Worm (Caenorhabditis elegans): ENCODE measurements around the gene klp-18.

Gene klp-18

ce11 chrIV:7047762-7048178, 7.8 kb downstream of the klp-18 start:
- TF ChIP-seq W03F9.2 (tag; optimal IDR thresholded peaks at IDR 0.05) (no peak), him-1 (tag; optimal IDR thresholded peaks at IDR 0.05) (no peak), dao-5 (tag; optimal IDR thresholded peaks at IDR 0.05) (no peak)

ce11 chrIV:7048637-7049245, 8.7 kb downstream of the klp-18 start:
- TF ChIP-seq him-1 (tag; optimal IDR thresholded peaks at IDR 0.05) (no peak), dao-5 (tag; optimal IDR thresholded peaks at IDR 0.05) (no peak), W03F9.2 (tag; optimal IDR thresholded peaks at IDR 0.05) (no peak)

DNA sequence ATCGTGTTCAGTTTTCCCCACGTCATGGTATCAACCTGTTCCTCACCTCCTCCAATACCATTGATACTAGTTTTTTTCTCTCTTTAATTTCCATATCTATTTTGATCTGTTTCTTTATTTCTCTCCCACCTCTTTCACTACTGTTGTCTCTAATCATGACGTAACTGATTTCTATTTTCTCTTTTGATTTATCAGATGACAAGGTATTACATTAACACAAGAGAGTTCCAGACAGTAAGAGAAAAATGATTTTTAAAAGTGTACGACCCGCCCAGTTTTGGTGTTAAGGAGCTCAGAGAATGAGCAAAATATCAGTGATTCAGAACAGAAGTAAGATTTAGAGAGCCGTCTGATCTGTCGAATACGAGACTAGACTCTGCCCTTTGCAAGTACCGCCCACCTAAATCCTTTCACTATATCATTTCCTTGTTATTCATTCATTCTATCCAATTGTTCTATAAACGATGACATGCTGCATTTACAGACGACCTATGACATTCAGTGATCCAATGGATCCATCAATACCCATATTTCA, 9.7 kb downstream of the klp-18 start, which contains the start of gene nhr-105:
nhr-105 (plus strand) TSS at position 485 of the 535 bp plus-strand sequence.
- TF ChIP-seq W03F9.2 (tag; optimal IDR thresholded peaks at IDR 0.05) (no peak), dao-5 (tag; optimal IDR thresholded peaks at IDR 0.05) (no peak), him-1 (tag; optimal IDR thresholded peaks at IDR 0.05) (no peak)

- no peak for TF ChIP-seq dao-5 (tag; optimal IDR thresholded peaks at IDR 0.05)
- no peak for TF ChIP-seq W03F9.2 (tag; optimal IDR thresholded peaks at IDR 0.05)
- TF ChIP-seq him-1 (tag; optimal IDR thresholded peaks at IDR 0.05) = no peak
These were observed 11.5 kb downstream of the klp-18 start for ce11 chrIV:7051515-7051914.

DNA sequence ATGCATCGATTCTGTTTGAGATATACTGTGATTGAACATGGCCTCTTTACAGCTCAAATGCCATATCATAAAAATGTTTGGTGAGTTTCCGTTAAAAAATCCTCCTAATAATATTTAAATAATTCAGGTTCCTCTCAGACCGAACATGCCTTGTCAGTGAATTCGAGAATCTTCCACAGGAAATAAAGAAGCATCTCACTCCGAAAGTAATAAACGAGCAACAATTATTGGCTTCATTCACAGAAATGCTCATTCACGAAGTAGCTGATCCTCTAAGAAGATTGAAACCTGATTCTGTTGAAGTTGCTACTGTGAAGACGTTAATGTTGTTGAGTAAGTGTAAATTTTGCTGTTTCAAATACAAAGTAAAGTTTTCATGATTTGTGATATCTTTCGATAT, 12.1 kb downstream of the klp-18 start:
- TF ChIP-seq W03F9.2 (tag; optimal IDR thresholded peaks at IDR 0.05) (no peak), dao-5 (tag; optimal IDR thresholded peaks at IDR 0.05) (no peak), him-1 (tag; optimal IDR thresholded peaks at IDR 0.05) (no peak)

DNA sequence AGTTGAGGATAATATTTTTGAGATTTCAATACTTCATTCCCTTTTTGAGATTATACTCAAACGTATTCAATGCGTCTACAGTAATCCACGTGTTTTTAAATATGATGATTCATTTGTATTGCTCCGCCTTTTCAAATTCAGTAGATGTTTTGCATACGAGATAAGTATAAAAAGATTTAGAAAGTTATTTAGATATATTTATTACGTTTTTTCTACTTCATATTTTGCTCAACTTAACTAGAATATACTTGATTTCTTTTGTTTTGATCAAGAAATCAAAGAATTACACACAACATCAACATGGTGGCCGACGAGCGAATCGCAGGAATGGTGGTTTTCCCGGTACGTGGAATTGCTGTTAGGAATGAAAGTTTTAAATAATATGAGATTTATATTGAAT, 17.7 kb downstream of the klp-18 start, which contains the start of gene srx-50:
srx-50 (plus strand) TSS at position 301 of the 400 bp plus-strand sequence.
- TF ChIP-seq him-1 (tag; optimal IDR thresholded peaks at IDR 0.05) (no peak), dao-5 (tag; optimal IDR thresholded peaks at IDR 0.05) (no peak), W03F9.2 (tag; optimal IDR thresholded peaks at IDR 0.05) (no peak)

- TF ChIP-seq him-1 (tag; optimal IDR thresholded peaks at IDR 0.05) (no peak), W03F9.2 (tag; optimal IDR thresholded peaks at IDR 0.05) (no peak), dao-5 (tag; optimal IDR thresholded peaks at IDR 0.05) (no peak)
These were observed 22.7 kb downstream of the klp-18 start for ce11 chrIV:7062697-7063096.

ce11 chrIV:7065022-7065421, 25.0 kb downstream of the klp-18 start, which contains the start of gene Y43B11AL.1:
TSS of gene Y43B11AL.1 (plus strand) at chrIV:7065322.
- TF ChIP-seq him-1 (tag; optimal IDR thresholded peaks at IDR 0.05) (no peak), W03F9.2 (tag; optimal IDR thresholded peaks at IDR 0.05) (no peak), dao-5 (tag; optimal IDR thresholded peaks at IDR 0.05) (no peak)

ce11 chrIV:7067446-7067845, 27.4 kb downstream of the klp-18 start:
- TF ChIP-seq W03F9.2 (tag; optimal IDR thresholded peaks at IDR 0.05) = no peak
- no peak for TF ChIP-seq dao-5 (tag; optimal IDR thresholded peaks at IDR 0.05)
- TF ChIP-seq him-1 (tag; optimal IDR thresholded peaks at IDR 0.05) = no peak

DNA sequence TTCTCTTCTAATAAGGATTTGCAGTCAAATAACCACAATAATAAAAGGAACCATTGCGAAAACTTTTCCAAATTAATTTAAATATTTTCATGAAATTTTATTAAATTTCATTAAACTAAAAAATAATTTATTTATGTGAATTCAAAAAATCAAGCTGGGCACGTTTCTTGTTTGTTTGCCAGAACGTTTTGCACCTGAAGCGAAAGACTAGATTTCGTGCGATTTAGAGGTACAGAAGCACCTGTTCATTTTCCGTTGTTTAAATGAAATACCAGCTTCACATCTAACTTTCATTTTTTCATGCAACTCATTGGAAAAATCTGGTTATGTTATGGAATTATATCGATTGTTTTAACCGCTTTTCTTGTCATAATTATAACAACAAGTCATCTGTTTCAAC, 32.1 kb downstream of the klp-18 start, which contains the start of gene srg-48:
srg-48 (plus strand) TSS at position 301 of the 400 bp plus-strand sequence.
- TF ChIP-seq him-1 (tag; optimal IDR thresholded peaks at IDR 0.05) (no peak), W03F9.2 (tag; optimal IDR thresholded peaks at IDR 0.05) (no peak), dao-5 (tag; optimal IDR thresholded peaks at IDR 0.05) (no peak)

DNA sequence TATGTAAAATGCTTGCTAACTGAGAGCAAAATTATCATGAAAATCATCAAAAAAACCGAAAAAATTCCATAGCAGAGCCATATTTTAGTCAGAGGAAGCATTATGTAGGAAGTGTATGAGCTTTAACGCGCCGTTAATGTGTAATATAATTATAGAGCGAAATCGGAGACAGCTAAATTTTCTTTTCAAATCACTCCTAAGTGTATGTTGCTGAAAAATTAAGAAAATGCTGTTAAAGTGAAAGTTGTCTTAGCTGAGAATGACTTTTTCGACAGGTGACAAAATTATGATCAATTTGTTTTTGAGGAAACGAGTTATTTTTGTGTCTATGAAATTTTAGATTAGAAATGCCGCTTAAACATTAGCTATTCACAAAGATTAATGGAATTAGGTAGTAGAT, 35.1 kb downstream of the klp-18 start, which contains the start of gene srg-50:
srg-50 (minus strand) TSS at position 101 of the 400 bp plus-strand sequence.
- TF ChIP-seq dao-5 (tag; optimal IDR thresholded peaks at IDR 0.05) (no peak), him-1 (tag; optimal IDR thresholded peaks at IDR 0.05) (no peak), W03F9.2 (tag; optimal IDR thresholded peaks at IDR 0.05) (no peak)

DNA sequence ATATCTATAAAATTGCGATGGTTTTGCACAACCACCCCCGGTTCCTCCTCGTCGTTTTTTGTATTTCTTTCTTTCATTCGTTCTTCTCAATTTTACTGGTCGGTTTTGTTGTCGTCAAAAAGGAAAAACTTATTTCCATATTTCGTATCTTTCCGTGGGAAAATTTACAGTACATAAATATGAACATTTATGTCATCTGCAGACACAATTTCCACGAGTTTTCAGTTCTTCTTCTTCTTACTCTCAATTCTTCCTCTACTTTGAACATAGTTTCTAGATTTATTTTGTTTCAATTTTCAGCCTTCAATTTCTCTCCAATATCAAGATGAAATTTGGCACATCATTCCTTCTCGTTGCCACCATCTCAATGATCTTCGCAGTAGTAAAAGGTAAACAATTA, 41.2 kb downstream of the klp-18 start, which contains the start of gene Y43B11AR.1:
Y43B11AR.1 (plus strand) TSS at position 301 of the 400 bp plus-strand sequence.
- TF ChIP-seq dao-5 (tag; optimal IDR thresholded peaks at IDR 0.05) (no peak), W03F9.2 (tag; optimal IDR thresholded peaks at IDR 0.05) (no peak), him-1 (tag; optimal IDR thresholded peaks at IDR 0.05) (no peak)

- TF ChIP-seq W03F9.2 (tag; optimal IDR thresholded peaks at IDR 0.05) (peak; percentile 3), him-1 (tag; optimal IDR thresholded peaks at IDR 0.05) (no peak), dao-5 (tag; optimal IDR thresholded peaks at IDR 0.05) (peak; percentile 62)
These were observed 43.4 kb downstream of the klp-18 start, which contains the start of gene Y43B11AR.3 for ce11 chrIV:7083382-7083784. TSS of gene Y43B11AR.3 (minus strand) at chrIV:7083716.

DNA sequence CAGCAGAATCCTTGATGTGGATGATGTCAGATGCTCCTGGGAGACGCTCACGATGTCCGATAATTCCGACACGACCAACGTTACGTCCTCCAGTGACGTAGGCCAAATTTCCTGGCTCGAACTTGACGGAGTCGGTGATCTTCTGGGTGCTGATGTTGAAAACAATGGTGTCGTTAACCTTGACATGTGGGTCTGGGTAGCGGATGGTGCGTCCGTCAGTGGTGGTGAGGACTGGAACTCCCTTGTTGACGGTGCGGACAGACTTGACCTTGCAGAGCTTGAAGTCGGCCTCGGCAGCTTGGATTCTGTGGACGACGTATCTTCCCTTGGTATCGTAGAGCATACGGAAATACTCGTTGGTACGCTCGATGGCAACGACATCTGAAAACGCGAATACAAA, 44.0 kb downstream of the klp-18 start:
- TF ChIP-seq him-1 (tag; optimal IDR thresholded peaks at IDR 0.05) (no peak), dao-5 (tag; optimal IDR thresholded peaks at IDR 0.05) (no peak), W03F9.2 (tag; optimal IDR thresholded peaks at IDR 0.05) (no peak)
